Fruit fly (Drosophila melanogaster) whole organism, embryonic: ENCODE measurements around the gene TotZ.
A peak's percentile ranks its signal among the peaks of the same experiment; 100 is the strongest.

Experiments
- CG13894 ChIP-seq: fragments of 200-800 bp; sonication (Bioruptor generic); optimal IDR thresholded peaks from 3 replicates; lab custom pipeline; 2018; ENCODE audit warnings: missing biosample characterization, mild to moderate bottlenecking, missing genetic modification characterization, moderate library complexity
- Med ChIP-seq: fragments of 200-800 bp; sonication (Bioruptor generic); peaks from one replicate; lab custom pipeline; 2016; ENCODE audit warnings: missing biosample characterization, missing genetic modification characterization, mild to moderate bottlenecking, inconsistent platforms, moderate library complexity
- lab ChIP-seq: fragments of 200-800 bp; sonication (Bioruptor generic); optimal IDR thresholded peaks from 3 replicates; lab custom pipeline; 2017; ENCODE audit warnings: missing biosample characterization, missing genetic modification characterization, mild to moderate bottlenecking, moderate library complexity, missing genetic modification reagents

TotZ gene

DNA sequence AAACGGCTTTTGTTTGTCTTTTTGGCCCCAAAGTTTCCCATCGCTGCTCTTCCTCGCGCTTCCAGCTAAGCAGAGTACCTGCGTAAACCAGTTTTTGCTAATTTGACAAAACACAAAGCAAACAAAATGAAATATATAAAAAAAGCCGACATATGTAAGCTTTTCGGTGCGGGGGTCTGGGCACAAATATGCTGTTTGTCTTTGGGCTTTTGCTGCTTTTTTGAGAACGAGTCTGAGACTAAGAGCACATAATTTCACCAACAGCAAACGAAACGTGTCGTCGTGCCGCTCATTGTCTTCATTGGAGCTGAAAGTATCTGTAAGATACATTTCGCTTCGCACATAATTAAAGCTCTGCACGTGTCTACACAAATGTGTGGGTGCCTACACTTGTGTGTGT lies 38.3 kb downstream of the TotZ start (continued):
- TF ChIP-seq CG13894 (tag; lab: Kevin White, UChicago) (peak; percentile 26), lab (peak; percentile 40), Med (GFP tag; lab: Kevin White, UChicago) (peak; percentile 52)
